Worm (Caenorhabditis elegans): Measurements from ENCODE around the gene H01M10.2.

The H01M10.2 gene

ce11 chrX:2553433-2553860, 32.1 kb downstream of the H01M10.2 start (continued):
- peak in 1 of 3 experiments; percentile 18 for TF ChIP-seq dpl-1 (GFP tag; optimal IDR thresholded peaks at IDR 0.05)
- no peak for TF ChIP-seq sptf-1 (tag; optimal IDR thresholded peaks at IDR 0.05)
- peak; percentile 72 for TF ChIP-seq tbx-2 (tag; optimal IDR thresholded peaks at IDR 0.05)
- TF ChIP-seq nhr-12 (tag; optimal IDR thresholded peaks at IDR 0.05): no peak
- peak; percentile 95 for TF ChIP-seq skn-1 (tag; optimal IDR thresholded peaks at IDR 0.05)
- no peak for TF ChIP-seq ztf-4 (tag; optimal IDR thresholded peaks at IDR 0.05)
- no peak for TF ChIP-seq lin-39 (tag; optimal IDR thresholded peaks at IDR 0.05)
- TF ChIP-seq pax-3 (tag; optimal IDR thresholded peaks at IDR 0.05): peak; percentile 21
- peak; percentile 45 for TF ChIP-seq elt-2 (tag; optimal IDR thresholded peaks at IDR 0.05)
- TF ChIP-seq zip-4 (GFP tag; optimal IDR thresholded peaks at IDR 0.05): no peak
- TF ChIP-seq elt-3 (tag; optimal IDR thresholded peaks at IDR 0.05): peak in 2 of 6 experiments; percentile 53 to 56
- no peak for TF ChIP-seq hlh-4 (tag; optimal IDR thresholded peaks at IDR 0.05)
- no peak for TF ChIP-seq unc-98 (GFP tag; IDR thresholded peaks at IDR 0.05)
- TF ChIP-seq C04F5.9 (tag; optimal IDR thresholded peaks at IDR 0.05): no peak
- TF ChIP-seq ceh-88 (GFP tag; IDR thresholded peaks at IDR 0.05): no peak
- TF ChIP-seq dsc-1 (tag; optimal IDR thresholded peaks at IDR 0.05): peak; percentile 83
- TF ChIP-seq rnt-1 (tag; optimal IDR thresholded peaks at IDR 0.05): peak; percentile 59
- TF ChIP-seq egl-27 (tag; optimal IDR thresholded peaks at IDR 0.05): no peak
- no peak for TF ChIP-seq unc-30 (tag; optimal IDR thresholded peaks at IDR 0.05)
- TF ChIP-seq sox-4 (tag; optimal IDR thresholded peaks at IDR 0.05): peak; percentile 29
- peak; percentile 43 for TF ChIP-seq nhr-77 (tag; optimal IDR thresholded peaks at IDR 0.05)
- peak; percentile 69 for TF ChIP-seq swsn-7 (tag; optimal IDR thresholded peaks at IDR 0.05)
- TF ChIP-seq egl-13 (tag; optimal IDR thresholded peaks at IDR 0.05): peak; percentile 61
- no peak for TF ChIP-seq pag-3 (tag; optimal IDR thresholded peaks at IDR 0.05; ENCODE audit: borderline replicate concordance, insufficient read depth)
- peak; percentile 38 to 77 for TF ChIP-seq lin-35 (GFP tag; optimal IDR thresholded peaks at IDR 0.05)
- no peak for TF ChIP-seq zag-1 (tag; optimal IDR thresholded peaks at IDR 0.05)
- TF ChIP-seq isw-1 (GFP tag; IDR thresholded peaks at IDR 0.05): no peak
- TF ChIP-seq unc-130 (tag; optimal IDR thresholded peaks at IDR 0.05): peak; percentile 2
- no peak for TF ChIP-seq F16B12.6 (tag; optimal IDR thresholded peaks at IDR 0.05)
- TF ChIP-seq sup-37 (GFP tag; optimal IDR thresholded peaks at IDR 0.05): peak; percentile 51
- TF ChIP-seq nhr-19 (GFP tag; conservative IDR thresholded peaks at IDR 0.05): peak; percentile 65
- TF ChIP-seq vab-15 (tag; optimal IDR thresholded peaks at IDR 0.05): no peak
- no peak for TF ChIP-seq grh-1 (GFP tag; IDR thresholded peaks at IDR 0.05)
- peak; percentile 85 for TF ChIP-seq nhr-90 (tag; optimal IDR thresholded peaks at IDR 0.05; ENCODE audit: poor library complexity)
- TF ChIP-seq hpl-2 (GFP tag; optimal IDR thresholded peaks at IDR 0.05): no peak

ce11 chrX:2552210-2552674, 33.3 kb downstream of the H01M10.2 start, which contains the start of gene aat-3:
Gene aat-3, plus strand, starts transcription at chrX:2552260.
- TF ChIP-seq vab-15 (tag; optimal IDR thresholded peaks at IDR 0.05) (peak; percentile 35), nhr-20 (tag; optimal IDR thresholded peaks at IDR 0.05) (peak; percentile 34), skn-1 (tag; optimal IDR thresholded peaks at IDR 0.05) (peak; percentile 56), lsy-2 (tag; optimal IDR thresholded peaks at IDR 0.05) (peak in 1 of 2 experiments; percentile 2), mep-1 (tag; optimal IDR thresholded peaks at IDR 0.05) (peak; percentile 17), zip-4 (GFP tag; optimal IDR thresholded peaks at IDR 0.05) (no peak), C16A3.4 (tag; optimal IDR thresholded peaks at IDR 0.05) (peak; percentile 26), egl-27 (tag; optimal IDR thresholded peaks at IDR 0.05) (no peak), snu-23 (GFP tag; optimal IDR thresholded peaks at IDR 0.05) (peak; percentile 50), fkh-10 (GFP tag; optimal IDR thresholded peaks at IDR 0.05) (no peak), nhr-237 (tag; optimal IDR thresholded peaks at IDR 0.05) (no peak), irx-1 (tag; optimal IDR thresholded peaks at IDR 0.05) (no peak), mef-2 (tag; optimal IDR thresholded peaks at IDR 0.05) (no peak), nhr-47 (tag; optimal IDR thresholded peaks at IDR 0.05) (peak; percentile 7), mdl-1 (tag; optimal IDR thresholded peaks at IDR 0.05) (peak in 1 of 2 experiments; percentile 15), ets-5 (GFP tag; IDR thresholded peaks at IDR 0.05) (no peak), lin-14 (GFP tag; optimal IDR thresholded peaks at IDR 0.05) (peak; percentile 82)

Measured in whole organism, L1 larva.